Fruit fly (Drosophila melanogaster): ENCODE measurements around the gene OXA1L.

- TF ChIP-seq ttk (optimal IDR thresholded peaks at IDR 0.05) (no peak), h (optimal IDR thresholded peaks at IDR 0.05) (no peak), Sin3A (optimal IDR thresholded peaks at IDR 0.05) (no peak)
Measured at dm6 chr3L:10899087-10899511, 12.8 kb upstream of the OXA1L start, which contains the start of gene Aps.

Measured in Kc167 (cell line).